Worm (Caenorhabditis elegans): ENCODE results near the gene lgc-10.

DNA sequence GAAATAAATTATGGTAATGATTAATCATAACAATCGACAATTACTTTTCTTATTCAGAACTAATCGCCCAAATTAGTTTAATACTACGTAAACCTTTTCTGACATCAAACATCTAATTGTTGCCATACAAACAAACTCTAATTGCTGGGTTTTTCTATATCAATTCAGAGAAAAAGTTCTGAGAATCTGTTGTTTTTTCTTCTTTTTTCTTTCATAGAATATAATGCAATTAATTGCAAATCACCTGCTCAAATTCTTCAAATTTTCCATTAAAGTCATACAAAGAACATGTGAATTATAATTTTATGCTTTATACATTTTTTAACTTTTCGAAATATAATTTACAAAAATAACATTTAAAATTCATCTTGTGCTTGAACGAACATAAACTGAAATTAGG lies 54.0 kb downstream of the lgc-10 start:
- no peak for TF ChIP-seq hlh-13 (GFP tag; optimal IDR thresholded peaks at IDR 0.05)
- no peak for TF ChIP-seq ceh-45 (GFP tag; IDR thresholded peaks at IDR 0.05)
- TF ChIP-seq nfya-1 (tag; optimal IDR thresholded peaks at IDR 0.05) = no peak
- no peak for TF ChIP-seq unc-55 (GFP tag; optimal IDR thresholded peaks at IDR 0.05)
- TF ChIP-seq fkh-6 (tag; optimal IDR thresholded peaks at IDR 0.05) = no peak

Measured in whole organism, late embryonic.